Worm (Caenorhabditis elegans) whole organism, midembryonic: ENCODE results near the gene nhr-91.

Source experiments
- T22C8.4 ChIP-seq: fragments of 200-800 bp; sonication (Bioruptor generic); IDR thresholded peaks from 2 replicates; pipeline ENCODE4 v1.3.6; 2022; ENCODE audit warnings: missing genetic modification characterization, missing compliant biosample characterization
- cog-1 ChIP-seq: sonication (generic microtip); optimal IDR thresholded peaks from 2 replicates; lab custom pipeline; 2016; ENCODE audit warnings: missing genetic modification characterization, missing compliant biosample characterization
- flt-1 ChIP-seq: fragments of 200-800 bp; sonication (Bioruptor generic); IDR thresholded peaks from 2 replicates; pipeline ENCODE4 v1.3.6; 2022; ENCODE audit warnings: missing genetic modification characterization, missing compliant biosample characterization
- tab-1 ChIP-seq: fragments of 200-800 bp; sonication (Bioruptor generic); IDR thresholded peaks from 2 replicates; pipeline ENCODE4 v1.3.6; 2022; ENCODE audit warnings: missing genetic modification characterization, missing compliant biosample characterization
- ztf-23 ChIP-seq: fragments of 200-800 bp; sonication (Bioruptor generic); IDR thresholded peaks from 2 replicates; pipeline ENCODE4 v1.3.6; 2022; ENCODE audit warnings: missing genetic modification reagents, missing genetic modification characterization, missing compliant biosample characterization

- TF ChIP-seq tab-1 (GFP tag; lab: Robert Waterston, UW) (no peak), flt-1 (GFP tag; lab: Robert Waterston, UW) (no peak), ztf-23 (GFP tag; lab: Robert Waterston, UW) (no peak), cog-1 (tag; lab: Kevin White, UChicago) (no peak), T22C8.4 (GFP tag; lab: Robert Waterston, UW) (no peak)
Measured at ce11 chrX:15328343-15328742, 19.2 kb downstream of the nhr-91 start.
